Worm (Caenorhabditis elegans): ENCODE measurements around the gene chil-26.

DNA sequence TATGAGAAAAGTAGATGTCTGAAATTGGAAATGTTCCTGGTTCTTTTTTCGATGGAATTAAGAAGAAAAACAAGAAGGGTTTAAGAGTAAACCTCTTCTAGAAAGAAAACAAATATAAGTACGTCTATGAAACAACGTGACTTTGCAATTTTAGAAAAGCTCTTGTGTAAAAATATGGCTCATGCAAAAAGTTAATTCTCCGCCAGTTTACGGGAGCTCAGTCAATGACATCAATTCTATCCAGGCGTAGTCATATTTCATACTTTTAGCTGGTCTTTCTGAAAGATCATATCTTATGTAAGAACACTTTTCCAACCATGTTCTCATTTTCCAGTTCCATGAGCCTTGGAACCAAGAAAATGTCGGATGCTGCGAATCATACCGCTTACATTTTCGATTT, 15.1 kb downstream of the chil-26 start:
- TF ChIP-seq ama-1 (optimal IDR thresholded peaks at IDR 0.05) (no peak), jun-1 (tag; optimal IDR thresholded peaks at IDR 0.05) (no peak), nhr-23 (tag; optimal IDR thresholded peaks at IDR 0.05) (no peak), ceh-28 (tag; optimal IDR thresholded peaks at IDR 0.05) (no peak)
